Worm (Caenorhabditis elegans) whole organism, late embryonic: ENCODE results near the gene cdh-1.

ENCODE experiments used
- ceh-18 ChIP-seq: sonication (generic microtip); optimal IDR thresholded peaks from 2 replicates; lab custom pipeline; 2016; ENCODE audit warnings: missing genetic modification characterization, missing compliant biosample characterization
- ceh-45 ChIP-seq: fragments of 200-800 bp; sonication (Bioruptor generic); IDR thresholded peaks from 2 replicates; pipeline ENCODE4 v1.3.6; 2022; ENCODE audit warnings: missing genetic modification reagents, missing genetic modification characterization, missing compliant biosample characterization
- ceh-48 ChIP-seq: sonication (generic microtip); optimal IDR thresholded peaks from 2 replicates; lab custom pipeline; 2016; ENCODE audit warnings: missing genetic modification characterization, inconsistent platforms, missing compliant biosample characterization
- gmeb-2 ChIP-seq: sonication (generic microtip); optimal IDR thresholded peaks from 2 replicates; lab custom pipeline; 2016; ENCODE audit warnings: missing genetic modification characterization, inconsistent platforms, missing compliant biosample characterization
- hlh-30 ChIP-seq: sonication (generic microtip); optimal IDR thresholded peaks from 2 replicates; lab custom pipeline; 2017; ENCODE audit warnings: antibody characterized with exemption, missing genetic modification characterization, missing compliant biosample characterization; ENCODE audit not compliant: insufficient read depth
- pat-9 ChIP-seq: fragments of 200-800 bp; sonication (Bioruptor generic); optimal IDR thresholded peaks from 2 replicates; lab custom pipeline; 2018; ENCODE audit warnings: mild to moderate bottlenecking, missing genetic modification characterization, moderate library complexity, missing compliant biosample characterization

ce11 chrIII:2972977-2973376 lies 62.3 kb downstream of the cdh-1 start:
- TF ChIP-seq ceh-45 (GFP tag; lab: Robert Waterston, UW) (no peak), ceh-18 (tag; lab: Kevin White, UChicago) (no peak), ceh-48 (tag; lab: Kevin White, UChicago) (no peak), hlh-30 (no peak), gmeb-2 (no peak), pat-9 (tag; lab: Kevin White, UChicago) (no peak)
